Worm (Caenorhabditis elegans) whole organism, late embryonic: Measurements from ENCODE around the gene srg-28.

ENCODE experiments used
- ahr-1 ChIP-seq: sonication (generic microtip); optimal IDR thresholded peaks from 2 replicates; lab custom pipeline; 2016; ENCODE audit warnings: missing genetic modification characterization, missing compliant biosample characterization
- ceh-9 ChIP-seq: sonication (generic microtip); optimal IDR thresholded peaks from 2 replicates; lab custom pipeline; 2016; ENCODE audit warnings: mild to moderate bottlenecking, missing genetic modification characterization, inconsistent platforms, missing compliant biosample characterization
- lim-6 ChIP-seq: sonication (generic microtip); optimal IDR thresholded peaks from 2 replicates; lab custom pipeline; 2016; ENCODE audit warnings: missing genetic modification characterization, missing compliant biosample characterization
- nfya-1 ChIP-seq: sonication (generic microtip); optimal IDR thresholded peaks from 2 replicates; lab custom pipeline; 2017; ENCODE audit warnings: missing genetic modification characterization, mild to moderate bottlenecking, missing compliant biosample characterization, antibody characterized with exemption, moderate library complexity
- pqm-1 ChIP-seq: sonication (generic microtip); optimal IDR thresholded peaks from 2 replicates; lab custom pipeline; 2016; ENCODE audit warnings: missing genetic modification characterization, missing compliant biosample characterization
- unc-86 ChIP-seq: sonication (generic microtip); optimal IDR thresholded peaks from 2 replicates; lab custom pipeline; 2016; ENCODE audit warnings: missing genetic modification characterization, missing compliant biosample characterization

ce11 chrV:5314104-5314503, 20.6 kb upstream of the srg-28 start, which contains the start of gene C10G8.2:
- TF ChIP-seq pqm-1 (tag; lab: Kevin White, UChicago): no peak
- no peak for TF ChIP-seq ahr-1 (tag; lab: Kevin White, UChicago)
- TF ChIP-seq unc-86: no peak
- TF ChIP-seq nfya-1 (tag; lab: Kevin White, UChicago): no peak
- no peak for TF ChIP-seq lim-6 (tag; lab: Kevin White, UChicago)
- no peak for TF ChIP-seq ceh-9 (tag; lab: Kevin White, UChicago)
